Worm (Caenorhabditis elegans): ENCODE results near the gene usp-50.

- no peak for TF ChIP-seq Y67H2A.10 (GFP tag; conservative IDR thresholded peaks at IDR 0.05)
- no peak for TF ChIP-seq Y53G8AR.9 (GFP tag; conservative IDR thresholded peaks at IDR 0.05)
- no peak for TF ChIP-seq dpl-1 (GFP tag; optimal IDR thresholded peaks at IDR 0.05)
- TF ChIP-seq nfya-1 (tag; optimal IDR thresholded peaks at IDR 0.05; ENCODE audit: borderline replicate concordance, insufficient read depth): no peak
- TF ChIP-seq K11D2.4 (GFP tag; IDR thresholded peaks at IDR 0.05): no peak
- no peak for TF ChIP-seq snpc-4 (GFP tag; optimal IDR thresholded peaks at IDR 0.05)
- TF ChIP-seq snpc-4 (tag; optimal IDR thresholded peaks at IDR 0.05): no peak
- TF ChIP-seq B0336.3 (GFP tag; IDR thresholded peaks at IDR 0.05): no peak
- TF ChIP-seq him-1 (tag; optimal IDR thresholded peaks at IDR 0.05): no peak
- TF ChIP-seq ccch-3 (GFP tag; optimal IDR thresholded peaks at IDR 0.05): no peak
- TF ChIP-seq unc-62 (GFP tag; optimal IDR thresholded peaks at IDR 0.05): no peak
- TF ChIP-seq hsf-1 (GFP tag; IDR thresholded peaks at IDR 0.05): no peak
These were observed 25.2 kb upstream of the usp-50 start, which contains the start of gene fbxa-157 for ce11 chrV:17899503-17899902.
